Worm (Caenorhabditis elegans): ENCODE measurements around the gene ctsa-3.2.

- no peak for TF ChIP-seq cog-1 (tag; optimal IDR thresholded peaks at IDR 0.05)
- no peak for TF ChIP-seq ref-1 (GFP tag; conservative IDR thresholded peaks at IDR 0.05)
- no peak for TF ChIP-seq ztf-29 (GFP tag; IDR thresholded peaks at IDR 0.05)
- no peak for TF ChIP-seq T22C8.4 (GFP tag; IDR thresholded peaks at IDR 0.05)
- no peak for TF ChIP-seq klf-2 (GFP tag; conservative IDR thresholded peaks at IDR 0.05)
- no peak for TF ChIP-seq tab-1 (GFP tag; IDR thresholded peaks at IDR 0.05)
- TF ChIP-seq flt-1 (GFP tag; IDR thresholded peaks at IDR 0.05) = no peak
- no peak for TF ChIP-seq ztf-23 (GFP tag; IDR thresholded peaks at IDR 0.05)
- no peak for TF ChIP-seq med-1 (GFP tag; optimal IDR thresholded peaks at IDR 0.05; ENCODE audit: insufficient read depth)
These were observed 16.2 kb downstream of the ctsa-3.2 start, which contains the start of gene vgln-1 for ce11 chrII:9891031-9891689.

Measured in whole organism, midembryonic.